Fruit fly (Drosophila melanogaster) whole organism, embryonic: ENCODE results near the gene sicily.
A peak's percentile ranks its signal among the peaks of the same experiment; 100 is the strongest.

Experiments used
- Aef1 ChIP-seq: fragments of 200-800 bp; sonication (Bioruptor generic); IDR thresholded peaks from 3 replicates; pipeline ENCODE4 v1.3.6; 2022; ENCODE audit warnings: missing biosample characterization, missing genetic modification characterization
- B-H2 ChIP-seq: fragments of 200-800 bp; sonication (Bioruptor generic); optimal IDR thresholded peaks from 2 replicates; lab custom pipeline; 2018; ENCODE audit warnings: missing biosample characterization, mild to moderate bottlenecking, missing genetic modification characterization
- Bdp1 ChIP-seq: fragments of 200-800 bp; sonication (Bioruptor generic); optimal IDR thresholded peaks from 3 replicates; lab custom pipeline; 2016; ENCODE audit warnings: missing biosample characterization, missing genetic modification characterization
- CG10979 ChIP-seq: fragments of 200-800 bp; sonication (Bioruptor generic); optimal IDR thresholded peaks from 2 replicates; lab custom pipeline; 2018; ENCODE audit warnings: missing biosample characterization, mild to moderate bottlenecking, missing genetic modification characterization, moderate library complexity
- CG11723 ChIP-seq: fragments of 200-800 bp; sonication (Bioruptor generic); optimal IDR thresholded peaks from 2 replicates; lab custom pipeline; 2017; ENCODE audit warnings: missing biosample characterization, mild to moderate bottlenecking, missing genetic modification characterization
- CG1233 ChIP-seq: fragments of 200-800 bp; sonication (Bioruptor generic); optimal IDR thresholded peaks from 4 replicates; lab custom pipeline; 2018; ENCODE audit warnings: missing biosample characterization, mild to moderate bottlenecking, missing genetic modification characterization
- CG15073 ChIP-seq: fragments of 200-800 bp; sonication (Bioruptor generic); optimal IDR thresholded peaks from 2 replicates; lab custom pipeline; 2016; ENCODE audit warnings: missing biosample characterization, missing genetic modification characterization
- CG16863 ChIP-seq: fragments of 200-800 bp; sonication (Bioruptor generic); optimal IDR thresholded peaks from 3 replicates; lab custom pipeline; 2016; ENCODE audit warnings: missing biosample characterization, missing genetic modification characterization
- CG18476 ChIP-seq: fragments of 200-800 bp; sonication (Bioruptor generic); optimal IDR thresholded peaks from 2 replicates; lab custom pipeline; 2016; ENCODE audit warnings: missing biosample characterization, mild to moderate bottlenecking, missing genetic modification characterization
- CG2116 ChIP-seq: fragments of 200-800 bp; sonication (Bioruptor generic); optimal IDR thresholded peaks from 3 replicates; lab custom pipeline; 2018; ENCODE audit warnings: missing biosample characterization, mild to moderate bottlenecking, missing genetic modification characterization
- CG2875 ChIP-seq: fragments of 200-800 bp; sonication (Bioruptor generic); optimal IDR thresholded peaks from 2 replicates; lab custom pipeline; 2017; ENCODE audit warnings: missing biosample characterization, mild to moderate bottlenecking, missing genetic modification characterization, missing genetic modification reagents
- CG30431 ChIP-seq: fragments of 200-800 bp; sonication (Bioruptor generic); optimal IDR thresholded peaks from 2 replicates; lab custom pipeline; 2017; ENCODE audit warnings: missing biosample characterization, missing genetic modification characterization
- CG31441 ChIP-seq: fragments of 200-800 bp; sonication (Bioruptor generic); IDR thresholded peaks from 2 replicates; pipeline ENCODE4 v1.3.6; 2022; ENCODE audit warnings: missing biosample characterization, missing genetic modification characterization
- CG33213 ChIP-seq: fragments of 200-800 bp; sonication (Bioruptor generic); optimal IDR thresholded peaks from 3 replicates; lab custom pipeline; 2016; ENCODE audit warnings: missing biosample characterization, missing genetic modification characterization
- CG33557 ChIP-seq: fragments of 200-800 bp; sonication (Bioruptor generic); optimal IDR thresholded peaks from 2 replicates; lab custom pipeline; 2019; ENCODE audit warnings: missing biosample characterization, mild to moderate bottlenecking, missing genetic modification characterization, moderate library complexity
- CG3726 ChIP-seq: fragments of 200-800 bp; sonication (Bioruptor generic); IDR thresholded peaks from 3 replicates; pipeline ENCODE4, ENCODE4 v1.3.6; 2022; ENCODE audit warnings: missing biosample characterization, missing genetic modification characterization
- CG4404 ChIP-seq: fragments of 200-800 bp; sonication (Bioruptor generic); IDR thresholded peaks from 2 replicates; pipeline ENCODE4 v1.3.6; 2022; ENCODE audit warnings: missing biosample characterization, missing genetic modification characterization
- CG4854 ChIP-seq: fragments of 200-800 bp; sonication (Bioruptor generic); optimal IDR thresholded peaks from 2 replicates; lab custom pipeline; 2016; ENCODE audit warnings: missing biosample characterization, missing genetic modification characterization, inconsistent platforms
- CG5180 ChIP-seq: fragments of 200-800 bp; sonication (Bioruptor generic); optimal IDR thresholded peaks from 3 replicates; lab custom pipeline; 2017; ENCODE audit warnings: missing biosample characterization, missing genetic modification characterization, mild to moderate bottlenecking, moderate library complexity, missing genetic modification reagents
- CG6175 ChIP-seq: fragments of 200-800 bp; sonication (Bioruptor generic); IDR thresholded peaks from 3 replicates; pipeline ENCODE4 v1.3.6; 2022; ENCODE audit warnings: missing biosample characterization, missing genetic modification characterization
- CG7556 ChIP-seq: fragments of 200-800 bp; sonication (Bioruptor generic); optimal IDR thresholded peaks from 2 replicates; lab custom pipeline; 2017; ENCODE audit warnings: missing biosample characterization, mild to moderate bottlenecking, missing genetic modification characterization
- CG7987 ChIP-seq: fragments of 200-800 bp; sonication (Bioruptor generic); optimal IDR thresholded peaks from 2 replicates; lab custom pipeline; 2018; ENCODE audit warnings: missing biosample characterization, mild to moderate bottlenecking, missing genetic modification characterization, moderate library complexity
- CG8281 ChIP-seq: fragments of 200-800 bp; sonication (Bioruptor generic); optimal IDR thresholded peaks from 2 replicates; lab custom pipeline; 2018; ENCODE audit warnings: missing biosample characterization, mild to moderate bottlenecking, missing genetic modification characterization, moderate library complexity
- CG8388 ChIP-seq: fragments of 200-800 bp; sonication (Bioruptor generic); optimal IDR thresholded peaks from 2 replicates; lab custom pipeline; 2019; ENCODE audit warnings: missing biosample characterization, mild to moderate bottlenecking, missing genetic modification characterization, moderate library complexity
- Chrac-16 ChIP-seq: fragments of 200-800 bp; sonication (Bioruptor generic); optimal IDR thresholded peaks from 3 replicates; lab custom pipeline; 2016; ENCODE audit warnings: missing biosample characterization, missing genetic modification characterization
- Dek ChIP-seq: fragments of 200-800 bp; sonication (Bioruptor generic); optimal IDR thresholded peaks from 3 replicates; lab custom pipeline; 2019; ENCODE audit warnings: missing biosample characterization, mild to moderate bottlenecking, missing genetic modification characterization, moderate library complexity
- Elba2 ChIP-seq: fragments of 200-800 bp; sonication (Bioruptor generic); optimal IDR thresholded peaks from 3 replicates; lab custom pipeline; 2016; ENCODE audit warnings: missing biosample characterization, missing genetic modification characterization
- GATAe ChIP-seq: fragments of 200-800 bp; sonication (Bioruptor generic); conservative IDR thresholded peaks from 2 replicates; pipeline ENCODE4 v1.3.6; 2022; ENCODE audit warnings: missing biosample characterization, missing genetic modification characterization
- Lhr ChIP-seq: fragments of 200-800 bp; sonication (Bioruptor generic); optimal IDR thresholded peaks from 3 replicates; lab custom pipeline; 2017; ENCODE audit warnings: mild to moderate bottlenecking, missing biosample characterization, missing genetic modification reagents, missing genetic modification characterization
- MBD-R2 ChIP-seq: fragments of 200-800 bp; sonication (Bioruptor generic); IDR thresholded peaks from 2 replicates; pipeline ENCODE4 v1.3.6; 2022; ENCODE audit warnings: missing biosample characterization, missing genetic modification characterization
- Optix ChIP-seq: fragments of 200-800 bp; sonication (Bioruptor generic); IDR thresholded peaks from 3 replicates; pipeline ENCODE4 v1.3.6; 2022; ENCODE audit warnings: missing biosample characterization, missing genetic modification characterization
- Side ChIP-seq: fragments of 200-800 bp; sonication (Bioruptor generic); optimal IDR thresholded peaks from 2 replicates; lab custom pipeline; 2016; ENCODE audit warnings: missing biosample characterization, missing genetic modification characterization
- ac ChIP-seq: fragments of 200-800 bp; sonication (Bioruptor generic); optimal IDR thresholded peaks from 3 replicates; lab custom pipeline; 2017; ENCODE audit warnings: missing biosample characterization, mild to moderate bottlenecking, missing genetic modification characterization
- aop ChIP-seq: fragments of 200-800 bp; sonication (Bioruptor generic); IDR thresholded peaks from 2 replicates; pipeline ENCODE4 v1.3.6; 2022; ENCODE audit warnings: missing biosample characterization, missing genetic modification characterization
- ara ChIP-seq: fragments of 200-800 bp; sonication (Bioruptor generic); IDR thresholded peaks from 2 replicates; pipeline ENCODE4 v1.3.6; 2022; ENCODE audit warnings: missing biosample characterization, missing genetic modification characterization
- corto ChIP-seq: fragments of 200-800 bp; sonication (Bioruptor generic); optimal IDR thresholded peaks from 2 replicates; lab custom pipeline; 2016; ENCODE audit warnings: missing biosample characterization, mild to moderate bottlenecking, missing genetic modification characterization, moderate library complexity
- crc ChIP-seq: fragments of 200-800 bp; sonication (Bioruptor generic); optimal IDR thresholded peaks from 2 replicates; lab custom pipeline; 2016; ENCODE audit warnings: missing biosample characterization, missing genetic modification characterization
- danr ChIP-seq: fragments of 200-800 bp; sonication (Bioruptor generic); IDR thresholded peaks from 2 replicates; pipeline ENCODE4 v1.3.6; 2022; ENCODE audit warnings: missing biosample characterization, missing genetic modification characterization
- dati ChIP-seq: fragments of 200-800 bp; sonication (Bioruptor generic); IDR thresholded peaks from 2 replicates; pipeline ENCODE4 v1.3.6; 2022; ENCODE audit warnings: missing biosample characterization, missing genetic modification characterization
- gem ChIP-seq: fragments of 200-800 bp; sonication (Bioruptor generic); optimal IDR thresholded peaks from 2 replicates; lab custom pipeline; 2019; ENCODE audit warnings: missing biosample characterization, mild to moderate bottlenecking, missing genetic modification characterization, moderate library complexity
- ind ChIP-seq: fragments of 200-800 bp; sonication (Bioruptor generic); optimal IDR thresholded peaks from 3 replicates; lab custom pipeline; 2016; ENCODE audit warnings: missing biosample characterization, missing genetic modification characterization
- insv ChIP-seq, 2 experiments: fragments of 200-800 bp; sonication (Bioruptor generic); optimal IDR thresholded peaks; 3 replicates each; lab custom pipeline; 2016 to 2018; ENCODE audit warnings: missing biosample characterization in 2 of 2, missing genetic modification characterization in 2 of 2
- lola ChIP-seq, 3 experiments: fragments of >200 bp in 2 of 3; fragments of 200-800 bp in 1 of 3; sonication (Bioruptor generic) in 1 of 3; optimal IDR thresholded peaks; 2 replicates each; lab custom pipeline; 2017 to 2019; ENCODE audit warnings: missing biosample characterization in 3 of 3, missing genetic modification characterization in 3 of 3, mild to moderate bottlenecking in 1 of 3, moderate library complexity in 1 of 3
- ro ChIP-seq: fragments of 200-800 bp; sonication (Bioruptor generic); IDR thresholded peaks from 2 replicates; pipeline ENCODE4 v1.3.6; 2022; ENCODE audit warnings: missing biosample characterization, missing genetic modification characterization
- sima ChIP-seq: fragments of 200-800 bp; sonication (Bioruptor generic); optimal IDR thresholded peaks from 2 replicates; lab custom pipeline; 2016; ENCODE audit warnings: missing biosample characterization, missing genetic modification characterization
- slp2 ChIP-seq: fragments of 200-800 bp; sonication (Bioruptor generic); optimal IDR thresholded peaks from 2 replicates; lab custom pipeline; 2016; ENCODE audit warnings: missing biosample characterization, missing genetic modification characterization
- sr ChIP-seq: fragments of 200-800 bp; sonication (Bioruptor generic); IDR thresholded peaks from 3 replicates; pipeline ENCODE4 v1.3.6; 2022; ENCODE audit warnings: missing biosample characterization, missing genetic modification characterization
- stwl ChIP-seq: fragments of 200-800 bp; sonication (Bioruptor generic); optimal IDR thresholded peaks from 3 replicates; lab custom pipeline; 2018; ENCODE audit warnings: missing biosample characterization, mild to moderate bottlenecking, missing genetic modification characterization, moderate library complexity
- tll ChIP-seq, 2 experiments: fragments of 200-800 bp in 1 of 2; fragments of >200 bp in 1 of 2; sonication (Bioruptor generic) in 1 of 2; optimal IDR thresholded peaks; 2 replicates each; lab custom pipeline; 2017 to 2019; ENCODE audit warnings: missing biosample characterization in 2 of 2, missing genetic modification characterization in 2 of 2, mild to moderate bottlenecking in 1 of 2, moderate library complexity in 1 of 2
- vvl ChIP-seq: fragments of 200-800 bp; sonication (Bioruptor generic); IDR thresholded peaks from 2 replicates; pipeline ENCODE4 v1.3.6; 2022; ENCODE audit warnings: missing biosample characterization, missing genetic modification characterization
- wek ChIP-seq: fragments of 200-800 bp; sonication (Bioruptor generic); optimal IDR thresholded peaks from 3 replicates; lab custom pipeline; 2018; ENCODE audit warnings: missing biosample characterization, mild to moderate bottlenecking, missing genetic modification characterization, moderate library complexity

The sicily gene

dm6 chrX:11885356-11885755, 6.2 kb upstream of the sicily start (continued):
- TF ChIP-seq CG33213 (GFP tag; lab: Kevin White, UChicago) (no peak), Bdp1 (GFP tag; lab: Kevin White, UChicago) (no peak), vvl (peak; percentile 52; the same call in 1 of the 2 replicates), CG33557 (GFP tag; lab: Kevin White, UChicago) (no peak), insv (GFP tag; optimal IDR thresholded peaks at IDR 0.05; lab: Kevin White, UChicago) (no peak), GATAe (GFP tag; lab: Robert Waterston, UW) (no peak), stwl (tag; lab: Kevin White, UChicago) (no peak), CG6175 (GFP tag; lab: Robert Waterston, UW) (0 out of 3 replicates have a peak, but pooled peaks have one; percentile 14), tll (GFP tag; optimal IDR thresholded peaks at IDR 0.05; lab: Kevin White, UChicago) (no peak), Elba2 (GFP tag; lab: Kevin White, UChicago) (no peak), lola (GFP tag; optimal IDR thresholded peaks at IDR 0.05; lab: Kevin White, UChicago) (no peak), CG15073 (no peak), ara (no peak), CG8388 (GFP tag; lab: Kevin White, UChicago) (peak; percentile 17), Chrac-16 (GFP tag; lab: Kevin White, UChicago) (peak; percentile 15), MBD-R2 (GFP tag; lab: Robert Waterston, UW) (peak; percentile 23; the same call in 1 of the 2 replicates), danr (no peak), CG4404 (GFP tag; lab: Robert Waterston, UW) (no peak), aop (GFP tag; lab: Robert Waterston, UW) (no peak), Dek (tag; lab: Kevin White, UChicago) (peak; percentile 37), CG18476 (GFP tag; lab: Kevin White, UChicago) (no peak), Optix (GFP tag; lab: Robert Waterston, UW) (no peak), crc (GFP tag; lab: Kevin White, UChicago) (no peak), Lhr (GFP tag; lab: Kevin White, UChicago) (no peak), CG16863 (no peak), CG4854 (no peak), gem (tag; lab: Kevin White, UChicago) (peak; percentile 71), CG7556 (peak; percentile 53), CG8281 (tag; lab: Kevin White, UChicago) (no peak), wek (GFP tag; lab: Kevin White, UChicago) (no peak), CG31441 (GFP tag; lab: Robert Waterston, UW) (0 out of 2 replicates have a peak, but pooled peaks have one; percentile 33), Side (GFP tag; lab: Kevin White, UChicago) (no peak), dati (GFP tag; lab: Robert Waterston, UW) (no peak), corto (GFP tag; lab: Kevin White, UChicago) (no peak), slp2 (GFP tag; lab: Kevin White, UChicago) (no peak), CG10979 (tag; lab: Kevin White, UChicago) (peak; percentile 18), CG1233 (no peak), ind (GFP tag; lab: Kevin White, UChicago) (peak; percentile 29), ro (GFP tag; lab: Robert Waterston, UW) (no peak), CG3726 (GFP tag; lab: Robert Waterston, UW) (no peak), CG5180 (GFP tag; lab: Kevin White, UChicago) (peak; percentile 19), sima (GFP tag; lab: Kevin White, UChicago) (no peak), CG30431 (GFP tag; lab: Kevin White, UChicago) (no peak), ac (no peak), CG11723 (GFP tag; lab: Kevin White, UChicago) (peak; percentile 24), CG2116 (no peak), Aef1 (GFP tag; lab: Robert Waterston, UW) (peak; percentile 39; the same call in 1 of the 3 replicates), CG7987 (GFP tag; lab: Kevin White, UChicago) (no peak), CG2875 (GFP tag; lab: Kevin White, UChicago) (no peak), B-H2 (peak; percentile 18), sr (no peak)
